Worm (Caenorhabditis elegans) whole organism, L4/young adult: ENCODE measurements around the gene ugt-10.

Source experiments
- W03F9.2 ChIP-seq: fragments of 150-350 bp; optimal IDR thresholded peaks from 2 replicates; lab custom pipeline; 2014; ENCODE audit warnings: missing biosample characterization, missing genetic modification characterization
- dao-5 ChIP-seq: sonication (generic microtip); optimal IDR thresholded peaks from 2 replicates; lab custom pipeline; 2016; ENCODE audit warnings: missing genotype, missing genetic modification characterization, moderate library complexity, missing compliant biosample characterization
- him-1 ChIP-seq: sonication (generic microtip); optimal IDR thresholded peaks from 2 replicates; lab custom pipeline; 2016; ENCODE audit warnings: missing genotype, missing genetic modification reagents, missing genetic modification characterization, missing compliant biosample characterization

ugt-10 gene

ce11 chrV:4851969-4852368, 48.0 kb downstream of the ugt-10 start:
- TF ChIP-seq him-1 (tag; lab: Kevin White, UChicago) = no peak
- TF ChIP-seq dao-5 (tag; lab: Kevin White, UChicago) = no peak

- TF ChIP-seq W03F9.2 (tag; lab: Kevin White, UChicago) = no peak
- TF ChIP-seq dao-5 (tag; lab: Kevin White, UChicago) = no peak
- no peak for TF ChIP-seq him-1 (tag; lab: Kevin White, UChicago)
Measured at ce11 chrV:4851138-4851537, 48.8 kb downstream of the ugt-10 start, which contains the start of gene nex-4. Gene nex-4, plus strand, starts transcription at chrV:4851438.

ce11 chrV:4850446-4850845, 49.5 kb downstream of the ugt-10 start:
- TF ChIP-seq dao-5 (tag; lab: Kevin White, UChicago) (no peak), W03F9.2 (tag; lab: Kevin White, UChicago) (no peak), him-1 (tag; lab: Kevin White, UChicago) (no peak)
